Worm (Caenorhabditis elegans): ENCODE measurements around the gene C17G1.2.

DNA sequence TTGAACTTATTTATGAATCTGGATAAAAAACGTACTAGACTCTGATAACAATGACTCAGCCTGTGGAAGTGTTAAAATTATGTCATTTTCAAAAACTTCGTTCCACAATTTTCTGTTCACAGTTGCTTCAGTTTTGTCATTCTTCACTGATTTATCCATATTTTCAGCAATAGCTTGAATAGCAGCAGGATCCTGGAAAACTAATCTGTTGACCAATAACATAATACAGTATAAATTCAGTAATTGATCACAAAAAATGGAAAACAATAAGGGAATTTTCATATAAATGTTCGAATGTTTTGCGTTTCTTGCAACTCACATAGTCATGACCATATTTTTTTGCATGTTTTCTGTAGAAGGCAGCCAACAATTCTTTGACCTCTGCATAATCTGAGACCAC is 27.2 kb downstream of the C17G1.2 start:
- TF ChIP-seq elt-3 (tag; optimal IDR thresholded peaks at IDR 0.05), result no peak
- no peak for TF ChIP-seq unc-62 (GFP tag; optimal IDR thresholded peaks at IDR 0.05)
- no peak for TF ChIP-seq ceh-39 (tag; optimal IDR thresholded peaks at IDR 0.05)
